Fruit fly (Drosophila melanogaster): ENCODE measurements around the gene CG31272.

The CG31272 gene

dm6 chr3R:10788186-10788585 lies 29.0 kb upstream of the CG31272 start, which contains the start of the genes Art1 and Mcm5 (continued):
- TF ChIP-seq NfI (GFP tag; optimal IDR thresholded peaks at IDR 0.05): peak; percentile 33
- TF ChIP-seq Hr3 (GFP tag; optimal IDR thresholded peaks at IDR 0.05): no peak
- no peak for TF ChIP-seq Ravus (GFP tag; IDR thresholded peaks at IDR 0.05)
- peak; percentile 95 for TF ChIP-seq CG2129 (GFP tag; IDR thresholded peaks at IDR 0.05; ENCODE audit: partially characterized antibody)
- no peak for TF ChIP-seq CG15269 (tag; optimal IDR thresholded peaks at IDR 0.05)
- TF ChIP-seq CG4282 (GFP tag; optimal IDR thresholded peaks at IDR 0.05): no peak
- peak; percentile 85 for TF ChIP-seq Dip3 (GFP tag; optimal IDR thresholded peaks at IDR 0.05)
- TF ChIP-seq CG10654 (GFP tag; optimal IDR thresholded peaks at IDR 0.05): peak; percentile 23
- TF ChIP-seq toy (GFP tag; IDR thresholded peaks at IDR 0.05): no peak

- TF ChIP-seq CG8290 (GFP tag; optimal IDR thresholded peaks at IDR 0.05) (peak; percentile 71), CG8290 (tag; optimal IDR thresholded peaks at IDR 0.05) (no peak), fd96Cb (tag; optimal IDR thresholded peaks at IDR 0.05) (peak; percentile 59), CG13894 (tag; optimal IDR thresholded peaks at IDR 0.05) (no peak), tx (GFP tag; optimal IDR thresholded peaks at IDR 0.05) (no peak), lbe (GFP tag; optimal IDR thresholded peaks at IDR 0.05) (no peak), Chrac-16 (GFP tag; optimal IDR thresholded peaks at IDR 0.05) (peak; percentile 83), CG5245 (GFP tag; optimal IDR thresholded peaks at IDR 0.05) (peak; percentile 61), gfzf (GFP tag; optimal IDR thresholded peaks at IDR 0.05) (peak; percentile 42), CG14965 (GFP tag; optimal IDR thresholded peaks at IDR 0.05; ENCODE audit: borderline replicate concordance) (no peak), Dip3 (GFP tag; optimal IDR thresholded peaks at IDR 0.05) (peak; percentile 15), fru (optimal IDR thresholded peaks at IDR 0.05) (no peak), CG3281 (GFP tag; optimal IDR thresholded peaks at IDR 0.05) (peak; percentile 57), eve (GFP tag; optimal IDR thresholded peaks at IDR 0.05) (no peak), CG9727 (GFP tag; optimal IDR thresholded peaks at IDR 0.05) (peak; percentile 75), CG17328 (GFP tag; IDR thresholded peaks at IDR 0.05) (no peak), CG4282 (GFP tag; optimal IDR thresholded peaks at IDR 0.05) (no peak), dan (GFP tag; IDR thresholded peaks at IDR 0.05) (peak; percentile 43; the same call in 1 of the 2 replicates), gce (GFP tag; IDR thresholded peaks at IDR 0.05) (no peak), HLH3B (GFP tag; IDR thresholded peaks at IDR 0.05) (peak; percentile 71; the same call in 1 of the 2 replicates), pros (GFP tag; optimal IDR thresholded peaks at IDR 0.05) (no peak), nmo (GFP tag; optimal IDR thresholded peaks at IDR 0.05) (peak; percentile 92), Med (GFP tag) (peak; percentile 81), sens (GFP tag) (peak; percentile 92), emc (GFP tag; optimal IDR thresholded peaks at IDR 0.05) (no peak), pnt (GFP tag; optimal IDR thresholded peaks at IDR 0.05) (peak; percentile 78), wor (GFP tag; IDR thresholded peaks at IDR 0.05) (no peak), tna (GFP tag; IDR thresholded peaks at IDR 0.05; ENCODE audit: partially characterized antibody) (peak; percentile 31; the same call in 1 of the 2 replicates), inv (GFP tag; IDR thresholded peaks at IDR 0.05; ENCODE audit: partially characterized antibody) (peak; percentile 92), HmgD (GFP tag; optimal IDR thresholded peaks at IDR 0.05) (no peak), Lhr (GFP tag; optimal IDR thresholded peaks at IDR 0.05) (peak; percentile 64), sqz (GFP tag; optimal IDR thresholded peaks at IDR 0.05) (no peak), CG17186 (GFP tag; optimal IDR thresholded peaks at IDR 0.05) (peak; percentile 21), CG6175 (GFP tag; IDR thresholded peaks at IDR 0.05) (no peak), Poxn (GFP tag; IDR thresholded peaks at IDR 0.05) (no peak), CG9797 (GFP tag; optimal IDR thresholded peaks at IDR 0.05) (peak; percentile 71), CG5180 (GFP tag; optimal IDR thresholded peaks at IDR 0.05) (no peak), aop (GFP tag; IDR thresholded peaks at IDR 0.05) (no peak), Stat92E (GFP tag; optimal IDR thresholded peaks at IDR 0.05) (peak in 1 of 3 experiments; percentile 30), ftz-f1 (GFP tag; optimal IDR thresholded peaks at IDR 0.05) (no peak), row (GFP tag; IDR thresholded peaks at IDR 0.05) (peak; percentile 97), Jarid2 (GFP tag; optimal IDR thresholded peaks at IDR 0.05) (no peak), CG6254 (GFP tag; optimal IDR thresholded peaks at IDR 0.05) (no peak)
These were observed 24.9 kb upstream of the CG31272 start, which contains the start of the genes mRpL37 and Rbp1 for dm6 chr3R:10784058-10784499. Gene mRpL37 (minus strand): TSS chr3R:10784092. Gene Rbp1 (plus strand): TSS chr3R:10784383.

Data from whole organism, embryonic.